Worm (Caenorhabditis elegans): ENCODE results near the gene nstp-2.
"Not testable (repeated sequence)": the region's sequence is repeated elsewhere in the genome, so short reads cannot be mapped to it uniquely, and the experiment has no call there.

Gene nstp-2

ce11 chrIV:6597298-6597697 lies 8.7 kb downstream of the nstp-2 start, which contains the start of gene F38A5.6:
Gene F38A5.6 (minus strand): TSS chrIV:6597398.
- TF ChIP-seq ceh-2 (tag; optimal IDR thresholded peaks at IDR 0.05) (no peak), pros-1 (tag; optimal IDR thresholded peaks at IDR 0.05) (no peak), ets-4 (tag; optimal IDR thresholded peaks at IDR 0.05) (no peak), mec-3 (tag; optimal IDR thresholded peaks at IDR 0.05; ENCODE audit: borderline replicate concordance) (no peak)

DNA sequence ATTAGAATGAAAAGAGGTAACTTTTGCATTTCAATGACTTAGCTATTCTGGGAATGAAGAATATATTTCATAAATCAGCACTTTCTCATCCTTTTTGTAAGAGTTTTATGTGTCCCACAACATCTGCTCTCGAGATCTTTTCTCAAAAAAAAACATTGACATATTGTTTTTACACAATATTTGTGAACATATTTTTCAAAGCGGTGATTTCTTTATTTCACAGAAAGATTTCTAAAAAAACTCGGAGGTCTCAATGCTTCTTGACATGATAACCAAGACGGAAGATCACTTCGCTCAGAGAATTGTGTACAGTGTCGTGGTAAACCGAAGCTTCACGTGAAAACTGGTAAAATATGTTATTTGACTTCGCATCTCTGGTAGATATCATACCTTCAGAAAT lies 10.1 kb downstream of the nstp-2 start, which contains the start of gene F38A5.22:
F38A5.22 (minus strand) TSS at position 29 of the 400 bp plus-strand sequence.
- TF ChIP-seq ets-4 (tag; optimal IDR thresholded peaks at IDR 0.05) (no peak), zip-5 (tag; optimal IDR thresholded peaks at IDR 0.05) (no peak), hlh-8 (tag; optimal IDR thresholded peaks at IDR 0.05) (no peak), hlh-13 (GFP tag; optimal IDR thresholded peaks at IDR 0.05) (no peak), dve-1 (tag; optimal IDR thresholded peaks at IDR 0.05) (no peak), F13H6.1 (tag; optimal IDR thresholded peaks at IDR 0.05) (no peak), ceh-18 (tag; optimal IDR thresholded peaks at IDR 0.05) (no peak), ahr-1 (tag; optimal IDR thresholded peaks at IDR 0.05) (no peak), madf-2 (tag; optimal IDR thresholded peaks at IDR 0.05) (no peak), pat-9 (tag; optimal IDR thresholded peaks at IDR 0.05) (no peak), gmeb-2 (tag; optimal IDR thresholded peaks at IDR 0.05) (no peak), unc-3 (GFP tag; conservative IDR thresholded peaks at IDR 0.05) (no peak), unc-3 (tag; optimal IDR thresholded peaks at IDR 0.05) (no peak), ceh-48 (tag; optimal IDR thresholded peaks at IDR 0.05) (no peak)

ce11 chrIV:6594871-6595270 lies 11.1 kb downstream of the nstp-2 start, which contains the start of gene nspb-3:
Gene nspb-3 (minus strand): TSS chrIV:6594971.
- TF ChIP-seq unc-55 (GFP tag; optimal IDR thresholded peaks at IDR 0.05); dve-1 (tag; optimal IDR thresholded peaks at IDR 0.05); ref-2 (tag; optimal IDR thresholded peaks at IDR 0.05): not testable (repeated sequence)

ce11 chrIV:6591010-6591746 lies 14.8 kb downstream of the nstp-2 start, which contains the start of the genes nspb-1 and nspb-2:
Gene nspb-1 (minus strand): TSS chrIV:6591110.
Gene nspb-2 (plus strand): TSS chrIV:6591696.
- not testable (repeated sequence) for TF ChIP-seq ceh-30 (tag; optimal IDR thresholded peaks at IDR 0.05); unc-55 (GFP tag; optimal IDR thresholded peaks at IDR 0.05); F13H6.1 (tag; optimal IDR thresholded peaks at IDR 0.05)

ce11 chrIV:6590029-6590428 lies 16.0 kb downstream of the nstp-2 start, which contains the start of the genes lec-11 and irld-7:
Gene lec-11 (minus strand): TSS chrIV:6590154.
Gene irld-7 (plus strand): TSS chrIV:6590360.
- TF ChIP-seq F13H6.1 (tag; optimal IDR thresholded peaks at IDR 0.05) (no peak), nhr-11 (tag; optimal IDR thresholded peaks at IDR 0.05) (no peak), C38D4.7 (GFP tag; optimal IDR thresholded peaks at IDR 0.05) (no peak), ceh-22 (tag; optimal IDR thresholded peaks at IDR 0.05) (no peak), fax-1 (tag; optimal IDR thresholded peaks at IDR 0.05) (no peak), K02D7.2 (tag; optimal IDR thresholded peaks at IDR 0.05) (no peak), unc-42 (tag; optimal IDR thresholded peaks at IDR 0.05) (no peak), lin-11 (tag; optimal IDR thresholded peaks at IDR 0.05) (no peak), tbx-7 (tag; optimal IDR thresholded peaks at IDR 0.05) (no peak), ceh-19 (GFP tag; optimal IDR thresholded peaks at IDR 0.05) (no peak), lim-6 (tag; optimal IDR thresholded peaks at IDR 0.05) (no peak), fkh-10 (GFP tag; optimal IDR thresholded peaks at IDR 0.05) (no peak), ceh-24 (tag; optimal IDR thresholded peaks at IDR 0.05) (no peak), ceh-45 (GFP tag; IDR thresholded peaks at IDR 0.05) (no peak)

All from whole organism, late embryonic.